Worm (Caenorhabditis elegans) whole organism, L2 larva: Measurements from ENCODE around the gene K07E1.1.
A peak's percentile ranks its signal among the peaks of the same experiment; 100 is the strongest.

Source experiments
- C34F6.9 ChIP-seq: fragments of 150-350 bp; optimal IDR thresholded peaks from 2 replicates; lab custom pipeline; 2014; ENCODE audit warnings: missing biosample characterization, missing genetic modification characterization
- F13H6.1 ChIP-seq: sonication (generic microtip); optimal IDR thresholded peaks from 2 replicates; lab custom pipeline; 2016; ENCODE audit warnings: missing genetic modification characterization, missing compliant biosample characterization
- Y55F3AM.14 ChIP-seq: fragments of 200-800 bp; sonication (Bioruptor generic); optimal IDR thresholded peaks from 2 replicates; lab custom pipeline; 2018; ENCODE audit warnings: mild to moderate bottlenecking, missing genetic modification characterization, missing compliant biosample characterization
- ZK546.5 ChIP-seq: sonication (generic microtip); optimal IDR thresholded peaks from 2 replicates; lab custom pipeline; 2017; ENCODE audit warnings: missing biosample characterization, missing genetic modification characterization
- alr-1 ChIP-seq: fragments of 150-350 bp; optimal IDR thresholded peaks from 2 replicates; lab custom pipeline; 2014; ENCODE audit warnings: missing biosample characterization, missing genetic modification characterization
- aly-2 ChIP-seq: fragments of 150-350 bp; optimal IDR thresholded peaks from 2 replicates; lab custom pipeline; 2014; ENCODE audit warnings: missing biosample characterization, missing genetic modification characterization
- blmp-1 ChIP-seq: sonication (generic microtip); optimal IDR thresholded peaks from 2 replicates; lab custom pipeline; 2017; ENCODE audit warnings: missing genetic modification characterization, mild to moderate bottlenecking, missing compliant biosample characterization, antibody characterized with exemption, moderate library complexity; ENCODE audit not compliant: insufficient read depth
- ceh-82 ChIP-seq: fragments of 150-350 bp; optimal IDR thresholded peaks from 2 replicates; lab custom pipeline; 2014; ENCODE audit warnings: missing biosample characterization, missing genetic modification characterization
- crh-2 ChIP-seq: sonication (generic microtip); optimal IDR thresholded peaks from 2 replicates; lab custom pipeline; 2017; ENCODE audit warnings: missing biosample characterization, missing genetic modification characterization
- egl-27 ChIP-seq: sonication (generic microtip); optimal IDR thresholded peaks from 3 replicates; lab custom pipeline; 2017; ENCODE audit warnings: missing biosample characterization, missing genetic modification reagents, missing genetic modification characterization
- elt-1 ChIP-seq: fragments of 150-350 bp; optimal IDR thresholded peaks from 2 replicates; lab custom pipeline; 2014; ENCODE audit warnings: missing biosample characterization, missing genetic modification characterization
- elt-3 ChIP-seq: sonication (generic microtip); optimal IDR thresholded peaks from 2 replicates; lab custom pipeline; 2017; ENCODE audit warnings: missing biosample characterization, missing genetic modification characterization
- fos-1 ChIP-seq: fragments of 150-350 bp; optimal IDR thresholded peaks from 2 replicates; lab custom pipeline; 2014; ENCODE audit warnings: missing biosample characterization, missing genetic modification characterization
- gmeb-1 ChIP-seq: fragments of 150-350 bp; optimal IDR thresholded peaks from 2 replicates; lab custom pipeline; 2014; ENCODE audit warnings: missing biosample characterization, missing genetic modification characterization
- lin-11 ChIP-seq: fragments of 150-350 bp; sonication (generic microtip); optimal IDR thresholded peaks from 2 replicates; lab custom pipeline; 2014; ENCODE audit warnings: missing biosample characterization, missing genetic modification characterization, inconsistent platforms, mixed read lengths
- lsy-2 ChIP-seq, 2 experiments: fragments of 150-350 bp in 1 of 2; sonication (generic microtip) in 1 of 2; optimal IDR thresholded peaks; 2 replicates each; lab custom pipeline; 2014 to 2017; ENCODE audit warnings: missing biosample characterization in 2 of 2, missing genetic modification characterization in 2 of 2
- mab-5 ChIP-seq: fragments of 150-350 bp; optimal IDR thresholded peaks from 2 replicates; lab custom pipeline; 2014; ENCODE audit warnings: missing biosample characterization, missing genetic modification characterization
- mdl-1 ChIP-seq, 2 experiments: fragments of 150-350 bp in 1 of 2; sonication (generic microtip) in 1 of 2; optimal IDR thresholded peaks; 2 replicates each; lab custom pipeline; 2017; ENCODE audit warnings: missing biosample characterization in 2 of 2, missing genetic modification characterization in 2 of 2
- nhr-11 ChIP-seq: fragments of 150-350 bp; optimal IDR thresholded peaks from 2 replicates; lab custom pipeline; 2014; ENCODE audit warnings: missing biosample characterization, missing genetic modification characterization
- nhr-12 ChIP-seq: fragments of 150-350 bp; optimal IDR thresholded peaks from 2 replicates; lab custom pipeline; 2014; ENCODE audit warnings: missing biosample characterization, missing genetic modification characterization
- nhr-129 ChIP-seq: fragments of 150-350 bp; optimal IDR thresholded peaks from 2 replicates; lab custom pipeline; 2014; ENCODE audit warnings: missing biosample characterization, missing genetic modification characterization
- nhr-21 ChIP-seq: fragments of 150-350 bp; optimal IDR thresholded peaks from 2 replicates; lab custom pipeline; 2014; ENCODE audit warnings: missing biosample characterization, missing genetic modification characterization
- nhr-23 ChIP-seq: fragments of 150-350 bp; optimal IDR thresholded peaks from 2 replicates; lab custom pipeline; 2014; ENCODE audit warnings: missing biosample characterization, missing genetic modification reagents, missing genetic modification characterization
- nhr-237 ChIP-seq: fragments of 150-350 bp; optimal IDR thresholded peaks from 2 replicates; lab custom pipeline; 2014; ENCODE audit warnings: missing biosample characterization, missing genetic modification characterization
- nhr-25 ChIP-seq: fragments of 150-350 bp; sonication (generic microtip); optimal IDR thresholded peaks from 3 replicates; lab custom pipeline; 2014; ENCODE audit warnings: missing biosample characterization, missing genetic modification characterization
- peb-1 ChIP-seq: fragments of 150-350 bp; optimal IDR thresholded peaks from 2 replicates; lab custom pipeline; 2014; ENCODE audit warnings: missing biosample characterization, missing genetic modification characterization
- sem-4 ChIP-seq: fragments of 150-350 bp; optimal IDR thresholded peaks from 2 replicates; lab custom pipeline; 2014; ENCODE audit warnings: missing biosample characterization, missing genetic modification reagents, missing genetic modification characterization
- skn-1 ChIP-seq: sonication (generic microtip); optimal IDR thresholded peaks from 2 replicates; lab custom pipeline; 2017; ENCODE audit warnings: missing biosample characterization, missing genetic modification characterization
- sma-3 ChIP-seq: sonication (generic microtip); optimal IDR thresholded peaks from 2 replicates; lab custom pipeline; 2016; ENCODE audit warnings: missing genetic modification reagents, missing genetic modification characterization, missing compliant biosample characterization
- sma-9 ChIP-seq, 2 experiments: fragments of 150-350 bp in 1 of 2; sonication (generic microtip) in 1 of 2; optimal IDR thresholded peaks; 2 replicates each; lab custom pipeline; 2014 to 2016; ENCODE audit warnings: missing genetic modification characterization in 2 of 2, mild to moderate bottlenecking in 1 of 2, missing biosample characterization in 1 of 2, missing compliant biosample characterization in 1 of 2, missing genetic modification reagents in 1 of 2, moderate library complexity in 1 of 2
- snpc-4 ChIP-seq: fragments of 150-350 bp; optimal IDR thresholded peaks from 2 replicates; lab custom pipeline; 2014; ENCODE audit warnings: missing biosample characterization, missing genetic modification characterization
- unc-39 ChIP-seq: fragments of 150-350 bp; optimal IDR thresholded peaks from 2 replicates; lab custom pipeline; 2014; ENCODE audit warnings: missing biosample characterization, missing genetic modification characterization
- unc-62 ChIP-seq: fragments of 150-350 bp; optimal IDR thresholded peaks from 2 replicates; lab custom pipeline; 2014; ENCODE audit warnings: missing biosample characterization, missing genetic modification reagents, missing genetic modification characterization
- ztf-11 ChIP-seq: sonication (generic microtip); optimal IDR thresholded peaks from 2 replicates; lab custom pipeline; 2017; ENCODE audit warnings: missing biosample characterization, missing genetic modification characterization

K07E1.1 gene

ce11 chrII:4590660-4591059 lies 39.8 kb downstream of the K07E1.1 start:
- TF ChIP-seq gmeb-1 (no peak), sma-3 (no peak), ZK546.5 (tag; lab: Kevin White, UChicago) (no peak), lsy-2 (tag; optimal IDR thresholded peaks at IDR 0.05; lab: Kevin White, UChicago) (no peak), peb-1 (tag; lab: Kevin White, UChicago) (no peak), nhr-23 (no peak), blmp-1 (no peak), sma-9 (GFP tag; optimal IDR thresholded peaks at IDR 0.05; lab: Kevin White, UChicago) (no peak), sma-9 (tag; optimal IDR thresholded peaks at IDR 0.05; lab: Kevin White, UChicago) (no peak)
- TF ChIP-seq, all 48 proteins: peak for 0

- no peak for TF ChIP-seq nhr-21 (tag; lab: Kevin White, UChicago)
- TF ChIP-seq fos-1 (tag; lab: Kevin White, UChicago), result peak; percentile 84
- no peak for TF ChIP-seq crh-2
- TF ChIP-seq, all 48 proteins: peak for 1
Measured at ce11 chrII:4597441-4597840, 46.6 kb downstream of the K07E1.1 start.

- TF ChIP-seq F13H6.1 (tag; lab: Kevin White, UChicago) (no peak), fos-1 (tag; lab: Kevin White, UChicago) (peak; percentile 89), sma-9 (GFP tag; optimal IDR thresholded peaks at IDR 0.05; lab: Kevin White, UChicago) (peak; percentile 30), sma-9 (tag; optimal IDR thresholded peaks at IDR 0.05; lab: Kevin White, UChicago) (no peak)
- TF ChIP-seq, all 48 proteins: peak for 2
Measured at ce11 chrII:4598815-4599214, 47.9 kb downstream of the K07E1.1 start.

DNA sequence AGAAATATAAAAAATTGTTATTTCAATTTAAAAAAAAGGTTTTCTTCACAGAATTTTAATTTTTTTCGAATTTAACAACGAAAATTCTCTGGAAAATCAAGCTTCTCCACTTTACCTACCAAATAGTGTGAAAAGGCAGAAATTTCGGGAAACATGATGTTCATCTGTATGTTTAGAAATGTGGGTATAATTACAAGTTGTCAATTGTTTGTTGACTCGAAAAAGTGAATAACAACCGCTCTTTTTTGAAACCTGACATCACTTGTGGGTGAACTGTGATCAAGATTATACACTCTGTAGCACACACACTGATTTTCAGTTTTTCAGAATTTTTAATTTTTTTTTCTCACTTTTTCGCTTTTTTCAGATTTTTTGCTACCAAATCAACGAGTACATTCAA lies 49.0 kb downstream of the K07E1.1 start:
- TF ChIP-seq ceh-82 (tag; lab: Kevin White, UChicago) (no peak), nhr-129 (tag; lab: Kevin White, UChicago) (no peak), alr-1 (no peak), nhr-21 (tag; lab: Kevin White, UChicago) (no peak), egl-27 (tag; lab: Kevin White, UChicago) (no peak), snpc-4 (tag; lab: Kevin White, UChicago) (no peak), sem-4 (tag; lab: Kevin White, UChicago) (no peak), nhr-11 (tag; lab: Kevin White, UChicago) (no peak), elt-3 (no peak), nhr-25 (no peak), Y55F3AM.14 (no peak), fos-1 (tag; lab: Kevin White, UChicago) (no peak), mab-5 (tag; lab: Kevin White, UChicago) (no peak), unc-62 (GFP tag; lab: Kevin White, UChicago) (no peak), nhr-12 (tag; lab: Kevin White, UChicago) (no peak), nhr-237 (tag; lab: Kevin White, UChicago) (no peak), elt-1 (no peak), unc-39 (no peak), mdl-1 (tag; optimal IDR thresholded peaks at IDR 0.05; lab: Kevin White, UChicago) (no peak)

DNA sequence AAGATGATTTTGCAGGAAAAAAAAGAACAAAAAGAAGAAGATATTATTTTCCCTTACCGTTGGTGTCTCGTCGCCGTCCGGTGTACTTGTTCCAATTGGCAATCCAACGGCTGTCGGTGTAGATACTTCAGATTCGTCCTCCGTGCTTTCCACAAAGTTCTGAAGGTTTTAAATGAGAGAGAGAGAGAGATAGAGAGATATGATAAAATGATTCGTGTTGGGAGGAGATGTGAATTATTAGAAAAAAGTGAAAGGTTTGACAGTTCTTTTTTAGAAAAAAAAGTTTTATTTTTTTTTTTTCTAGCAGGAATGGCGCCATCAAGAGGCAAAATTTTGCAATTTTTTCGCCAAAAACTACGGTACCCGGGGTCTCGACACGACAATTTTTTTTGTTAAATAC lies 49.4 kb downstream of the K07E1.1 start:
- no peak for TF ChIP-seq F13H6.1 (tag; lab: Kevin White, UChicago)
- no peak for TF ChIP-seq aly-2 (tag; lab: Kevin White, UChicago)
- TF ChIP-seq blmp-1, result peak; percentile 51
- TF ChIP-seq, all 48 proteins: peak for 1

ce11 chrII:4600818-4601217 lies 49.9 kb downstream of the K07E1.1 start:
- no peak for TF ChIP-seq snpc-4 (tag; lab: Kevin White, UChicago)
- no peak for TF ChIP-seq unc-39
- TF ChIP-seq egl-27 (tag; lab: Kevin White, UChicago), result no peak
- no peak for TF ChIP-seq Y55F3AM.14
- no peak for TF ChIP-seq nhr-11 (tag; lab: Kevin White, UChicago)
- TF ChIP-seq nhr-12 (tag; lab: Kevin White, UChicago), result no peak
- no peak for TF ChIP-seq skn-1 (tag; lab: Kevin White, UChicago)
- TF ChIP-seq lsy-2 (tag; optimal IDR thresholded peaks at IDR 0.05; lab: Kevin White, UChicago), result no peak
- no peak for TF ChIP-seq elt-1
- no peak for TF ChIP-seq fos-1 (tag; lab: Kevin White, UChicago)
- no peak for TF ChIP-seq nhr-25
- TF ChIP-seq C34F6.9 (tag; lab: Kevin White, UChicago), result no peak
- no peak for TF ChIP-seq ztf-11
- no peak for TF ChIP-seq nhr-237 (tag; lab: Kevin White, UChicago)
- TF ChIP-seq lin-11 (tag; lab: Kevin White, UChicago), result no peak
